Worm (Caenorhabditis elegans): Measurements from ENCODE around the gene eco-1.

DNA sequence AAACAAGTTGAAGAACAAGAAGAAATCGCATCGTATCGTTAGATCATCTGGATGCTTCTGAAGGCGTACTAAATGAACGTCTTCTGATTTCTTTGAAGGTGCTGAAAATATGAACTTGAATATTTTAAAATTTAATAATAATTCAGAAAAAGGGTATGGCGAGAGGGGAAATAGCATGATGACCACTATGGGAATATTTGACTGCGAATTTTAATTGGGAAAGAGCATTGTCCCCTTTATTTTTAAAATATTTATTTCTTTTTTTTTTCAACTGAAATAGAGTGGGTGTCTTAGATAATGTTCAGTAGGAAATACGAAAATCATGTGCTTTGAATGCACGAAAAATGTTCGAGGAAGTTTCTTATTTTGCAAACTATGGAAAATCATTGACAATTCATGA, 36.5 kb upstream of the eco-1 start, which contains the start of gene lgc-50:
- TF ChIP-seq him-1 (tag; optimal IDR thresholded peaks at IDR 0.05) (no peak), dao-5 (tag; optimal IDR thresholded peaks at IDR 0.05) (no peak)

All from whole organism, L4/young adult.